In genomic region chr3R:9428988-9429387, dm6 we compare ENCODE assay signal across 1 fruit fly cellular context.
TF ChIP-seq lines count a peak whose summit lies in the region.

No protein-coding gene starts in this region.

TF ChIP-seq in whole organism, embryonic, 481 proteins besides CTCF, POLR2A, EP300 and RAD21 (continued from another document and continues in another):
- TF ChIP-seq Mrtf (GFP tag; IDR thresholded peaks at IDR 0.05; lab: Robert Waterston, UW): no peak
- no peak for TF ChIP-seq tll (GFP tag; optimal IDR thresholded peaks at IDR 0.05; lab: Kevin White, UChicago)
- no peak for TF ChIP-seq CG7271 (tag; optimal IDR thresholded peaks at IDR 0.05; lab: Kevin White, UChicago)
- no peak for TF ChIP-seq sc (optimal IDR thresholded peaks at IDR 0.05; lab: Kevin White, UChicago)
- TF ChIP-seq sc (GFP tag; optimal IDR thresholded peaks at IDR 0.05; lab: Kevin White, UChicago): no peak
- TF ChIP-seq unc-4 (GFP tag; IDR thresholded peaks at IDR 0.05; lab: Robert Waterston, UW; ENCODE audit: partially characterized antibody): no peak
- peak; percentile 79 for TF ChIP-seq CG7786 (GFP tag; optimal IDR thresholded peaks at IDR 0.05; lab: Kevin White, UChicago)
- TF ChIP-seq NC2α (GFP tag; optimal IDR thresholded peaks at IDR 0.05; lab: Kevin White, UChicago): no peak
- peak; percentile 24 for TF ChIP-seq CG12942 (GFP tag; optimal IDR thresholded peaks at IDR 0.05; lab: Kevin White, UChicago)
- 0 out of 3 replicates have a peak, but pooled peaks have one; percentile 47 for TF ChIP-seq Optix (GFP tag; IDR thresholded peaks at IDR 0.05; lab: Robert Waterston, UW)
- peak; percentile 4 for TF ChIP-seq Ssrp (tag; optimal IDR thresholded peaks at IDR 0.05; lab: Kevin White, UChicago)
- peak; percentile 52; the same call in 1 of the 3 replicates for TF ChIP-seq Aef1 (GFP tag; IDR thresholded peaks at IDR 0.05; lab: Robert Waterston, UW)
- peak; percentile 70 for TF ChIP-seq CG12219 (GFP tag; optimal IDR thresholded peaks at IDR 0.05; lab: Kevin White, UChicago)
- peak; percentile 92 for TF ChIP-seq lab (GFP tag; optimal IDR thresholded peaks at IDR 0.05; lab: Kevin White, UChicago)
- TF ChIP-seq bab2 (GFP tag; optimal IDR thresholded peaks at IDR 0.05; lab: Kevin White, UChicago): peak; percentile 55
- TF ChIP-seq CG32767 (GFP tag; IDR thresholded peaks at IDR 0.05; lab: Robert Waterston, UW): no peak
- TF ChIP-seq Mad (GFP tag; optimal IDR thresholded peaks at IDR 0.05; lab: Kevin White, UChicago): peak; percentile 38
- no peak for TF ChIP-seq jing (GFP tag; optimal IDR thresholded peaks at IDR 0.05; lab: Kevin White, UChicago)
- TF ChIP-seq en (GFP tag; optimal IDR thresholded peaks at IDR 0.05; lab: Kevin White, UChicago): no peak
- TF ChIP-seq pb (GFP tag; optimal IDR thresholded peaks at IDR 0.05; lab: Kevin White, UChicago): no peak
- TF ChIP-seq Xrp1 (GFP tag; IDR thresholded peaks at IDR 0.05; lab: Robert Waterston, UW): peak; percentile 74
- TF ChIP-seq pros (GFP tag; optimal IDR thresholded peaks at IDR 0.05; lab: Kevin White, UChicago): peak; percentile 51
- no peak for TF ChIP-seq croc (GFP tag; conservative IDR thresholded peaks at IDR 0.05; lab: Robert Waterston, UW)
- TF ChIP-seq CG6254 (GFP tag; optimal IDR thresholded peaks at IDR 0.05; lab: Kevin White, UChicago): peak; percentile 23
- TF ChIP-seq bbx (GFP tag; IDR thresholded peaks at IDR 0.05; lab: Robert Waterston, UW; ENCODE audit: partially characterized antibody): no peak
- TF ChIP-seq Hmr (GFP tag; optimal IDR thresholded peaks at IDR 0.05; lab: Kevin White, UChicago): peak; percentile 76
- TF ChIP-seq CG5180 (GFP tag; optimal IDR thresholded peaks at IDR 0.05; lab: Kevin White, UChicago): peak; percentile 44
- peak; percentile 53; the same call in 1 of the 2 replicates for TF ChIP-seq CG4730 (GFP tag; IDR thresholded peaks at IDR 0.05; lab: Robert Waterston, UW)
- peak; percentile 36 for TF ChIP-seq Bdp1 (GFP tag; optimal IDR thresholded peaks at IDR 0.05; lab: Kevin White, UChicago)
- TF ChIP-seq ash1 (GFP tag; optimal IDR thresholded peaks at IDR 0.05; lab: Kevin White, UChicago): peak; percentile 34
- TF ChIP-seq CG43689 (GFP tag; IDR thresholded peaks at IDR 0.05; lab: Robert Waterston, UW): 0 out of 2 replicates have a peak, but pooled peaks have one; percentile 7
- peak; percentile 4 for TF ChIP-seq ftz-f1 (GFP tag; optimal IDR thresholded peaks at IDR 0.05; lab: Kevin White, UChicago)
- TF ChIP-seq CG4282 (GFP tag; optimal IDR thresholded peaks at IDR 0.05; lab: Kevin White, UChicago): no peak
- no peak for TF ChIP-seq da (GFP tag; optimal IDR thresholded peaks at IDR 0.05; lab: Kevin White, UChicago)
- TF ChIP-seq bigmax (GFP tag; optimal IDR thresholded peaks at IDR 0.05; lab: Kevin White, UChicago): no peak
- TF ChIP-seq CG8089 (GFP tag; optimal IDR thresholded peaks at IDR 0.05; lab: Kevin White, UChicago): peak; percentile 40
- TF ChIP-seq Oaz (GFP tag; IDR thresholded peaks at IDR 0.05; lab: Robert Waterston, UW): peak; percentile 40; the same call in 1 of the 2 replicates
- TF ChIP-seq cg (GFP tag; optimal IDR thresholded peaks at IDR 0.05; lab: Kevin White, UChicago): no peak
- peak; percentile 45 for TF ChIP-seq ATbp (GFP tag; optimal IDR thresholded peaks at IDR 0.05; lab: Kevin White, UChicago)
- peak; percentile 6 for TF ChIP-seq Max (GFP tag; optimal IDR thresholded peaks at IDR 0.05; lab: Kevin White, UChicago)
- peak; percentile 52 for TF ChIP-seq bcd (GFP tag; optimal IDR thresholded peaks at IDR 0.05; lab: Kevin White, UChicago)
- TF ChIP-seq amos (GFP tag; IDR thresholded peaks at IDR 0.05; lab: Robert Waterston, UW; ENCODE audit: partially characterized antibody): no peak
- TF ChIP-seq CrebB (tag; optimal IDR thresholded peaks at IDR 0.05; lab: Kevin White, UChicago): peak; percentile 64
- TF ChIP-seq schlank (tag; optimal IDR thresholded peaks at IDR 0.05; lab: Kevin White, UChicago): peak; percentile 72
- TF ChIP-seq CG6813 (GFP tag; optimal IDR thresholded peaks at IDR 0.05; lab: Kevin White, UChicago): peak; percentile 8
- peak; percentile 74 for TF ChIP-seq CoRest (tag; optimal IDR thresholded peaks at IDR 0.05; lab: Kevin White, UChicago)
- TF ChIP-seq sug (tag; optimal IDR thresholded peaks at IDR 0.05; lab: Kevin White, UChicago): peak; percentile 91
- TF ChIP-seq CG7928 (GFP tag; optimal IDR thresholded peaks at IDR 0.05; lab: Kevin White, UChicago): no peak
- no peak for TF ChIP-seq tio (GFP tag; optimal IDR thresholded peaks at IDR 0.05; lab: Kevin White, UChicago)
- TF ChIP-seq Atf6 (GFP tag; IDR thresholded peaks at IDR 0.05; lab: Robert Waterston, UW): peak; percentile 84
- peak in 1 of 2 experiments; percentile 58 for TF ChIP-seq Hr78 (GFP tag; optimal IDR thresholded peaks at IDR 0.05; lab: Kevin White, UChicago)
- TF ChIP-seq YL-1 (GFP tag; optimal IDR thresholded peaks at IDR 0.05; lab: Kevin White, UChicago): no peak
- TF ChIP-seq CG15073 (GFP tag; optimal IDR thresholded peaks at IDR 0.05; lab: Kevin White, UChicago): no peak
- TF ChIP-seq CG9215 (GFP tag; IDR thresholded peaks at IDR 0.05; lab: Robert Waterston, UW): no peak; the same call in 1 of the 2 replicates
- peak; percentile 53 for TF ChIP-seq zfh2 (GFP tag; optimal IDR thresholded peaks at IDR 0.05; lab: Kevin White, UChicago)
- peak; percentile 77 for TF ChIP-seq sob (GFP tag; IDR thresholded peaks at IDR 0.05; lab: Robert Waterston, UW)
- no peak for TF ChIP-seq h (optimal IDR thresholded peaks at IDR 0.05; lab: Kevin White, UChicago)
- peak; percentile 17 for TF ChIP-seq CG10147 (GFP tag; optimal IDR thresholded peaks at IDR 0.05; lab: Kevin White, UChicago)
- TF ChIP-seq br (optimal IDR thresholded peaks at IDR 0.05; lab: Kevin White, UChicago): no peak
- TF ChIP-seq Neu2 (GFP tag; optimal IDR thresholded peaks at IDR 0.05; lab: Kevin White, UChicago; ENCODE audit: borderline replicate concordance): no peak
- peak; percentile 63 for TF ChIP-seq gem (tag; optimal IDR thresholded peaks at IDR 0.05; lab: Kevin White, UChicago)
- no peak for TF ChIP-seq Dref (GFP tag; IDR thresholded peaks at IDR 0.05; lab: Robert Waterston, UW)
- no peak for TF ChIP-seq CG7745 (tag; optimal IDR thresholded peaks at IDR 0.05; lab: Kevin White, UChicago)
- TF ChIP-seq az2 (GFP tag; optimal IDR thresholded peaks at IDR 0.05; lab: Kevin White, UChicago): peak; percentile 43
- TF ChIP-seq CG1602 (GFP tag; optimal IDR thresholded peaks at IDR 0.05; lab: Kevin White, UChicago): no peak
- TF ChIP-seq gro (GFP tag; optimal IDR thresholded peaks at IDR 0.05; lab: Kevin White, UChicago): peak; percentile 69
- no peak for TF ChIP-seq crol (GFP tag; IDR thresholded peaks at IDR 0.05; lab: Robert Waterston, UW)
- TF ChIP-seq Hand (GFP tag; optimal IDR thresholded peaks at IDR 0.05; lab: Kevin White, UChicago): peak; percentile 76
- TF ChIP-seq Nf-YA (GFP tag; IDR thresholded peaks at IDR 0.05; lab: Robert Waterston, UW): peak; percentile 44; the same call in 1 of the 2 replicates
- no peak; the same call in 1 of the 2 replicates for TF ChIP-seq dimm (GFP tag; IDR thresholded peaks at IDR 0.05; lab: Robert Waterston, UW)
- TF ChIP-seq Usf (GFP tag; optimal IDR thresholded peaks at IDR 0.05; lab: Kevin White, UChicago): peak; percentile 57
- peak; percentile 71 for TF ChIP-seq dmrt99B (tag; optimal IDR thresholded peaks at IDR 0.05; lab: Kevin White, UChicago)
- TF ChIP-seq CG14667 (GFP tag; IDR thresholded peaks at IDR 0.05; lab: Robert Waterston, UW): no peak
- no peak for TF ChIP-seq gcm2 (GFP tag; optimal IDR thresholded peaks at IDR 0.05; lab: Kevin White, UChicago)
- peak; percentile 53 for TF ChIP-seq CG31441 (GFP tag; IDR thresholded peaks at IDR 0.05; lab: Robert Waterston, UW)
- TF ChIP-seq CG17802 (tag; optimal IDR thresholded peaks at IDR 0.05; lab: Kevin White, UChicago): no peak
- no peak for TF ChIP-seq CG17186 (GFP tag; optimal IDR thresholded peaks at IDR 0.05; lab: Kevin White, UChicago)
- TF ChIP-seq pan (optimal IDR thresholded peaks at IDR 0.05; lab: Kevin White, UChicago): no peak
- TF ChIP-seq pan (GFP tag; optimal IDR thresholded peaks at IDR 0.05 in 1 of 2, IDR thresholded peaks at IDR 0.05 in 1 of 2): peak in 1 of 2 experiments; percentile 53
- TF ChIP-seq CG17912 (GFP tag; optimal IDR thresholded peaks at IDR 0.05; lab: Kevin White, UChicago): peak; percentile 71
- TF ChIP-seq Tbp (GFP tag; optimal IDR thresholded peaks at IDR 0.05; lab: Kevin White, UChicago): no peak
- TF ChIP-seq CG15269 (tag; optimal IDR thresholded peaks at IDR 0.05; lab: Kevin White, UChicago): peak; percentile 82
- peak; percentile 72 for TF ChIP-seq grn (GFP tag; optimal IDR thresholded peaks at IDR 0.05; lab: Kevin White, UChicago)
- peak; percentile 24; the same call in 1 of the 2 replicates for TF ChIP-seq Adf1 (GFP tag; IDR thresholded peaks at IDR 0.05; lab: Robert Waterston, UW)
- peak; percentile 23 for TF ChIP-seq Sox102F (GFP tag; optimal IDR thresholded peaks at IDR 0.05; lab: Kevin White, UChicago)
- TF ChIP-seq CG12155 (GFP tag; optimal IDR thresholded peaks at IDR 0.05; lab: Kevin White, UChicago): peak; percentile 54
- TF ChIP-seq usp (GFP tag; optimal IDR thresholded peaks at IDR 0.05; lab: Kevin White, UChicago): no peak
- 0 out of 2 replicates have a peak, but pooled peaks have one; percentile 42 for TF ChIP-seq rib (GFP tag; IDR thresholded peaks at IDR 0.05; lab: Robert Waterston, UW)
- no peak for TF ChIP-seq Gsc (GFP tag; IDR thresholded peaks at IDR 0.05; lab: Robert Waterston, UW)
- no peak for TF ChIP-seq Trl (optimal IDR thresholded peaks at IDR 0.05; lab: Kevin White, UChicago)
- peak; percentile 32 for TF ChIP-seq Trl (GFP tag; optimal IDR thresholded peaks at IDR 0.05; lab: Kevin White, UChicago)
- TF ChIP-seq Drgx (GFP tag; IDR thresholded peaks at IDR 0.05; lab: Robert Waterston, UW): no peak
- no peak for TF ChIP-seq CG3163 (GFP tag; optimal IDR thresholded peaks at IDR 0.05; lab: Kevin White, UChicago)
- peak; percentile 90 for TF ChIP-seq Rfx (GFP tag; IDR thresholded peaks at IDR 0.05; lab: Robert Waterston, UW)
- no peak for TF ChIP-seq CG10959 (GFP tag; IDR thresholded peaks at IDR 0.05; lab: Robert Waterston, UW)
- TF ChIP-seq pum (GFP tag; optimal IDR thresholded peaks at IDR 0.05; lab: Kevin White, UChicago): no peak
- TF ChIP-seq Xbp1 (GFP tag; optimal IDR thresholded peaks at IDR 0.05; lab: Kevin White, UChicago): peak; percentile 61
- TF ChIP-seq CG34376 (GFP tag; optimal IDR thresholded peaks at IDR 0.05; lab: Kevin White, UChicago): peak; percentile 92
- TF ChIP-seq CG18476 (GFP tag; optimal IDR thresholded peaks at IDR 0.05; lab: Kevin White, UChicago): peak; percentile 20
- peak; percentile 72 for TF ChIP-seq ERR (GFP tag; optimal IDR thresholded peaks at IDR 0.05; lab: Kevin White, UChicago)
- TF ChIP-seq CG17359 (tag; optimal IDR thresholded peaks at IDR 0.05; lab: Kevin White, UChicago): peak; percentile 80
- TF ChIP-seq CG9609 (GFP tag; optimal IDR thresholded peaks at IDR 0.05; lab: Kevin White, UChicago): peak; percentile 63
- no peak for TF ChIP-seq Bgb (GFP tag; IDR thresholded peaks at IDR 0.05; lab: Robert Waterston, UW; ENCODE audit: partially characterized antibody)
- TF ChIP-seq Fer2 (tag; optimal IDR thresholded peaks at IDR 0.05; lab: Kevin White, UChicago): peak; percentile 49
- TF ChIP-seq Opbp (GFP tag; IDR thresholded peaks at IDR 0.05; lab: Robert Waterston, UW; ENCODE audit: partially characterized antibody): no peak
- no peak for TF ChIP-seq yki (optimal IDR thresholded peaks at IDR 0.05; lab: Kevin White, UChicago)
- TF ChIP-seq Oli (tag; optimal IDR thresholded peaks at IDR 0.05; lab: Kevin White, UChicago): no peak
- TF ChIP-seq CG2116 (GFP tag; optimal IDR thresholded peaks at IDR 0.05; lab: Kevin White, UChicago): no peak
- peak; percentile 16 for TF ChIP-seq Sry-δ (GFP tag; optimal IDR thresholded peaks at IDR 0.05; lab: Kevin White, UChicago)
- no peak for TF ChIP-seq BEAF-32 (GFP tag; optimal IDR thresholded peaks at IDR 0.05; lab: Kevin White, UChicago)
- TF ChIP-seq HLHmδ (GFP tag; optimal IDR thresholded peaks at IDR 0.05; lab: Kevin White, UChicago): no peak
- TF ChIP-seq ssp (GFP tag; IDR thresholded peaks at IDR 0.05; lab: Robert Waterston, UW): no peak
- no peak for TF ChIP-seq Asciz (GFP tag; optimal IDR thresholded peaks at IDR 0.05; lab: Kevin White, UChicago)
- TF ChIP-seq stwl (tag; optimal IDR thresholded peaks at IDR 0.05; lab: Kevin White, UChicago): no peak
- TF ChIP-seq CG14710 (tag; optimal IDR thresholded peaks at IDR 0.05; lab: Kevin White, UChicago): peak; percentile 14
- peak; percentile 66 for TF ChIP-seq CG15601 (tag; optimal IDR thresholded peaks at IDR 0.05; lab: Kevin White, UChicago)
- TF ChIP-seq CG30020 (tag; optimal IDR thresholded peaks at IDR 0.05; lab: Kevin White, UChicago): no peak
- TF ChIP-seq Hr3 (GFP tag; optimal IDR thresholded peaks at IDR 0.05; lab: Kevin White, UChicago): peak; percentile 36
- TF ChIP-seq stc (GFP tag; IDR thresholded peaks at IDR 0.05; lab: Robert Waterston, UW): no peak
- TF ChIP-seq btn (GFP tag; optimal IDR thresholded peaks at IDR 0.05; lab: Kevin White, UChicago): no peak
- no peak for TF ChIP-seq inv (GFP tag; IDR thresholded peaks at IDR 0.05; lab: Robert Waterston, UW; ENCODE audit: partially characterized antibody)
- no peak for TF ChIP-seq hbn (GFP tag; IDR thresholded peaks at IDR 0.05; lab: Robert Waterston, UW; ENCODE audit: partially characterized antibody)
- peak; percentile 79 for TF ChIP-seq CG14014 (GFP tag; IDR thresholded peaks at IDR 0.05; lab: Robert Waterston, UW)
- TF ChIP-seq Mes4 (GFP tag; optimal IDR thresholded peaks at IDR 0.05; lab: Kevin White, UChicago): no peak
- peak; percentile 41 for TF ChIP-seq CG9727 (GFP tag; optimal IDR thresholded peaks at IDR 0.05; lab: Kevin White, UChicago)
- no peak for TF ChIP-seq CG30431 (GFP tag; optimal IDR thresholded peaks at IDR 0.05; lab: Kevin White, UChicago)
- no peak for TF ChIP-seq CG12104 (GFP tag; optimal IDR thresholded peaks at IDR 0.05; lab: Kevin White, UChicago)
- TF ChIP-seq mam (GFP tag; optimal IDR thresholded peaks at IDR 0.05; lab: Kevin White, UChicago): peak; percentile 82
- peak; percentile 51 for TF ChIP-seq dm (GFP tag; optimal IDR thresholded peaks at IDR 0.05; lab: Kevin White, UChicago)
- peak; percentile 5 for TF ChIP-seq disco-r (GFP tag; optimal IDR thresholded peaks at IDR 0.05; lab: Kevin White, UChicago)
- TF ChIP-seq CG12236 (GFP tag; optimal IDR thresholded peaks at IDR 0.05; lab: Kevin White, UChicago): no peak
- peak; percentile 43 for TF ChIP-seq ara (GFP tag; IDR thresholded peaks at IDR 0.05; lab: Robert Waterston, UW)
- TF ChIP-seq CG10979 (tag; optimal IDR thresholded peaks at IDR 0.05; lab: Kevin White, UChicago): peak; percentile 42
